Fruit fly (Drosophila melanogaster): ENCODE results near the gene CG14545.

DNA sequence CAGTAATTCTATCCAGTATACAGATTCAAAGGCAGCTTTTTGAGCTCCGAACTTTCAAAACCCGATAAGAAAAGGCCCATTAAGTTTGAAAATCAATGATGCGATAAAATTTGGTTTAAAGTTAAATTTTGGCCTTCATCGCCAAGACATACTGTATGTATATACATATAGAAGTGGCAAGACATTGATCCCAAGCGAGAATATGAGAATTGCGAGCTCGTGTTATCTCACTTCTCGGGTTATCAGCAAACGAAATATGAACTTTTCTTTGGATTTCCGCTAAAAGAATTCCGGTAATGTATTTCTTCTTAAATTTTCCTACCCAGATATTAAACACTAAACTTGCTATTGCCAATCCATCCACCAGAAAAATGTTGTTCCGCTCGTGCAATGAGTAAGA lies 26.0 kb upstream of the CG14545 start:
- TF ChIP-seq CTCF (optimal IDR thresholded peaks at IDR 0.05) (no peak), CG8478 (optimal IDR thresholded peaks at IDR 0.05) (no peak)

Measured in S2 (cell line).